Fruit fly (Drosophila melanogaster): ENCODE measurements around the gene CG16713.

Gene CG16713

dm6 chr2L:3648173-3648972 is 46.8 kb downstream of the CG16713 start (continued):
- TF ChIP-seq emc (GFP tag; optimal IDR thresholded peaks at IDR 0.05) (no peak), CG12391 (tag; optimal IDR thresholded peaks at IDR 0.05) (peak; percentile 51), CG6791 (GFP tag; IDR thresholded peaks at IDR 0.05; ENCODE audit: partially characterized antibody) (no peak), Hsf (GFP tag; optimal IDR thresholded peaks at IDR 0.05) (no peak), CG14710 (tag; optimal IDR thresholded peaks at IDR 0.05) (no peak), insv (GFP tag; optimal IDR thresholded peaks at IDR 0.05) (no peak), Sry-δ (GFP tag; optimal IDR thresholded peaks at IDR 0.05) (peak; percentile 50), GATAe (GFP tag; conservative IDR thresholded peaks at IDR 0.05) (no peak), hb (GFP tag; IDR thresholded peaks at IDR 0.05; ENCODE audit: partially characterized antibody) (no peak), CG8388 (GFP tag; optimal IDR thresholded peaks at IDR 0.05) (no peak), da (GFP tag; optimal IDR thresholded peaks at IDR 0.05) (no peak), CG10321 (GFP tag; IDR thresholded peaks at IDR 0.05) (no peak), ems (GFP tag; optimal IDR thresholded peaks at IDR 0.05) (no peak), Oli (tag; optimal IDR thresholded peaks at IDR 0.05) (no peak), E2f2 (GFP tag; IDR thresholded peaks at IDR 0.05) (0 out of 2 replicates have a peak, but pooled peaks have one; percentile 29), CG13123 (GFP tag; optimal IDR thresholded peaks at IDR 0.05) (no peak), CG17328 (GFP tag; IDR thresholded peaks at IDR 0.05) (no peak), gsb (GFP tag; IDR thresholded peaks at IDR 0.05) (no peak), cad (GFP tag; optimal IDR thresholded peaks at IDR 0.05) (no peak), CG32532 (GFP tag; IDR thresholded peaks at IDR 0.05) (no peak), CG7839 (tag; optimal IDR thresholded peaks at IDR 0.05) (no peak), ato (GFP tag; IDR thresholded peaks at IDR 0.05; ENCODE audit: partially characterized antibody) (no peak), CG1602 (GFP tag; optimal IDR thresholded peaks at IDR 0.05) (no peak), CG10462 (GFP tag; optimal IDR thresholded peaks at IDR 0.05) (no peak), dimm (GFP tag; IDR thresholded peaks at IDR 0.05) (no peak), CG11560 (tag; IDR thresholded peaks at IDR 0.05) (no peak), Deaf1 (tag; optimal IDR thresholded peaks at IDR 0.05) (no peak), CG4730 (GFP tag; IDR thresholded peaks at IDR 0.05) (no peak), CG10209 (GFP tag; optimal IDR thresholded peaks at IDR 0.05) (no peak), Gug (GFP tag; IDR thresholded peaks at IDR 0.05) (no peak), klu (GFP tag; IDR thresholded peaks at IDR 0.05) (no peak), scrt (GFP tag; optimal IDR thresholded peaks at IDR 0.05) (no peak), knrl (GFP tag; IDR thresholded peaks at IDR 0.05; ENCODE audit: partially characterized antibody) (peak; percentile 23; the same call in 1 of the 3 replicates), Trl (optimal IDR thresholded peaks at IDR 0.05) (peak; percentile 21 to 41), Trl (GFP tag; optimal IDR thresholded peaks at IDR 0.05) (no peak), CG15479 (GFP tag; optimal IDR thresholded peaks at IDR 0.05) (no peak), CG3726 (GFP tag; IDR thresholded peaks at IDR 0.05) (no peak), CG42726 (GFP tag; IDR thresholded peaks at IDR 0.05; ENCODE audit: partially characterized antibody) (no peak), CG10267 (tag; optimal IDR thresholded peaks at IDR 0.05) (no peak), CG17912 (GFP tag; optimal IDR thresholded peaks at IDR 0.05) (no peak), stwl (tag; optimal IDR thresholded peaks at IDR 0.05) (peak; percentile 14), CG12104 (GFP tag; optimal IDR thresholded peaks at IDR 0.05) (no peak), Hr3 (GFP tag; optimal IDR thresholded peaks at IDR 0.05) (no peak), Med (GFP tag) (no peak), kni (GFP tag; optimal IDR thresholded peaks at IDR 0.05) (no peak), Adf1 (GFP tag; IDR thresholded peaks at IDR 0.05) (no peak), nerfin-1 (tag; optimal IDR thresholded peaks at IDR 0.05) (no peak), sna (GFP tag; IDR thresholded peaks at IDR 0.05; ENCODE audit: partially characterized antibody) (peak; percentile 70), disco-r (GFP tag; optimal IDR thresholded peaks at IDR 0.05) (no peak), pzg (GFP tag; optimal IDR thresholded peaks at IDR 0.05) (peak; percentile 19)
